Worm (Caenorhabditis elegans) whole organism, young adult: ENCODE data around the gene C15H11.11.

Source experiments
- B0019.2 ChIP-seq: fragments of 200-800 bp; sonication (Bioruptor generic); conservative IDR thresholded peaks from 2 replicates; pipeline ENCODE4 v1.3.6; 2022; ENCODE audit warnings: missing genetic modification reagents, missing genetic modification characterization, missing compliant biosample characterization
- B0035.1 ChIP-seq: sonication (generic microtip); optimal IDR thresholded peaks from 2 replicates; lab custom pipeline; 2016; ENCODE audit warnings: missing genetic modification characterization, mild to moderate bottlenecking, missing compliant biosample characterization, missing genotype, missing genetic modification reagents
- B0336.3 ChIP-seq: fragments of 200-800 bp; sonication (Bioruptor generic); IDR thresholded peaks from 2 replicates; pipeline ENCODE4 v1.3.6; 2022; ENCODE audit warnings: missing genetic modification characterization, missing compliant biosample characterization
- C17E4.6 ChIP-seq: fragments of 200-800 bp; sonication (Bioruptor generic); IDR thresholded peaks from 2 replicates; pipeline ENCODE4 v1.3.6; 2022; ENCODE audit warnings: missing genetic modification reagents, missing genetic modification characterization, missing compliant biosample characterization
- F10E7.11 ChIP-seq: sonication (generic microtip); optimal IDR thresholded peaks from 2 replicates; lab custom pipeline; 2017; ENCODE audit warnings: mild to moderate bottlenecking, missing genetic modification characterization, moderate library complexity, missing compliant biosample characterization
- F22D6.2 ChIP-seq: sonication (generic microtip); optimal IDR thresholded peaks from 2 replicates; lab custom pipeline; 2016; ENCODE audit warnings: mild to moderate bottlenecking, missing genetic modification characterization, missing compliant biosample characterization
- F33H1.4 ChIP-seq: fragments of 200-800 bp; sonication (Bioruptor generic); IDR thresholded peaks from 2 replicates; pipeline ENCODE4 v1.3.6; 2022; ENCODE audit warnings: missing genetic modification reagents, missing genetic modification characterization, missing compliant biosample characterization
- F49E8.2 ChIP-seq: sonication (generic microtip); optimal IDR thresholded peaks from 3 replicates; lab custom pipeline; 2017; ENCODE audit warnings: missing genetic modification characterization, mild to moderate bottlenecking, missing compliant biosample characterization, antibody characterized with exemption, moderate library complexity; ENCODE audit not compliant: insufficient read depth
- F57C9.4 ChIP-seq: sonication (generic microtip); optimal IDR thresholded peaks from 2 replicates; lab custom pipeline; 2017; ENCODE audit warnings: mild to moderate bottlenecking, missing genetic modification characterization, missing compliant biosample characterization
- K11D2.4 ChIP-seq: fragments of 200-800 bp; sonication (Bioruptor generic); IDR thresholded peaks from 2 replicates; pipeline ENCODE4 v1.3.6; 2022; ENCODE audit warnings: missing genetic modification reagents, missing genetic modification characterization, missing compliant biosample characterization
- K12H6.12 ChIP-seq: fragments of 200-800 bp; sonication (Bioruptor generic); optimal IDR thresholded peaks from 2 replicates; lab custom pipeline; 2018; ENCODE audit warnings: mild to moderate bottlenecking, missing genetic modification characterization, missing compliant biosample characterization
- T07F8.4 ChIP-seq: sonication (generic microtip); optimal IDR thresholded peaks from 2 replicates; lab custom pipeline; 2016; ENCODE audit warnings: mild to moderate bottlenecking, missing genetic modification characterization, moderate library complexity, missing compliant biosample characterization
- Y56A3A.18 ChIP-seq: fragments of 200-800 bp; sonication (Bioruptor generic); IDR thresholded peaks from 2 replicates; pipeline ENCODE4 v1.3.6; 2022; ENCODE audit warnings: missing genetic modification reagents, missing genetic modification characterization, missing compliant biosample characterization
- Y67H2A.10 ChIP-seq: fragments of 200-800 bp; sonication (Bioruptor generic); conservative IDR thresholded peaks from 2 replicates; pipeline ENCODE4 v1.3.6; 2022; ENCODE audit warnings: missing genetic modification reagents, missing genetic modification characterization, missing compliant biosample characterization
- Y95B8A.8 ChIP-seq: fragments of 200-800 bp; sonication (Bioruptor generic); IDR thresholded peaks from 2 replicates; pipeline ENCODE4 v1.3.6; 2022; ENCODE audit warnings: missing genetic modification reagents, missing genetic modification characterization, missing compliant biosample characterization
- ama-1 ChIP-seq, 3 experiments: fragments of 150-350 bp in 1 of 3; sonication (generic microtip) in 2 of 3; optimal IDR thresholded peaks; 2 replicates each; lab custom pipeline; 2014 to 2018; ENCODE audit warnings: missing biosample characterization in 2 of 3, missing genetic modification characterization in 2 of 3, missing genetic modification reagents in 2 of 3
- attf-5 ChIP-seq: fragments of 200-800 bp; sonication (Bioruptor generic); optimal IDR thresholded peaks from 2 replicates; lab custom pipeline; 2018; ENCODE audit warnings: mild to moderate bottlenecking, missing genetic modification characterization, missing compliant biosample characterization
- bed-2 ChIP-seq: fragments of 200-800 bp; sonication (Bioruptor generic); IDR thresholded peaks from 2 replicates; pipeline ENCODE4 v1.3.6; 2022; ENCODE audit warnings: missing genetic modification reagents, missing genetic modification characterization, missing compliant biosample characterization
- ceh-100 ChIP-seq: fragments of 200-800 bp; sonication (Bioruptor generic); IDR thresholded peaks from 2 replicates; pipeline ENCODE4 v1.3.6; 2022; ENCODE audit warnings: missing genetic modification reagents, missing genetic modification characterization, missing compliant biosample characterization
- ceh-27 ChIP-seq: fragments of 200-800 bp; sonication (Bioruptor generic); optimal IDR thresholded peaks from 2 replicates; lab custom pipeline; 2018; ENCODE audit warnings: mild to moderate bottlenecking, missing genetic modification characterization, moderate library complexity, missing compliant biosample characterization
- dox-1 ChIP-seq: fragments of 200-800 bp; sonication (Bioruptor generic); IDR thresholded peaks from 2 replicates; pipeline ENCODE4 v1.3.6; 2022; ENCODE audit warnings: missing genetic modification reagents, missing genetic modification characterization, missing compliant biosample characterization
- dpl-1 ChIP-seq: fragments of 150-350 bp; optimal IDR thresholded peaks from 2 replicates; lab custom pipeline; 2014; ENCODE audit warnings: missing biosample characterization, missing genetic modification reagents, missing genetic modification characterization
- efl-1 ChIP-seq: fragments of 150-350 bp; optimal IDR thresholded peaks from 2 replicates; lab custom pipeline; 2014; ENCODE audit warnings: missing biosample characterization, missing genetic modification reagents, missing genetic modification characterization
- egrh-3 ChIP-seq: fragments of 200-800 bp; sonication (Bioruptor generic); IDR thresholded peaks from 2 replicates; pipeline ENCODE4 v1.3.6; 2022; ENCODE audit warnings: missing genetic modification reagents, missing genetic modification characterization, missing compliant biosample characterization
- fkh-3 ChIP-seq: sonication (generic microtip); optimal IDR thresholded peaks from 2 replicates; lab custom pipeline; 2016; ENCODE audit warnings: mild to moderate bottlenecking, missing genetic modification characterization, missing compliant biosample characterization
- gei-17 ChIP-seq: fragments of 200-800 bp; sonication (Bioruptor generic); optimal IDR thresholded peaks from 2 replicates; lab custom pipeline; 2018; ENCODE audit warnings: mild to moderate bottlenecking, missing genetic modification characterization, missing compliant biosample characterization
- hlh-12 ChIP-seq: sonication (generic microtip); optimal IDR thresholded peaks from 2 replicates; lab custom pipeline; 2016; ENCODE audit warnings: missing genetic modification characterization, missing compliant biosample characterization
- hlh-26 ChIP-seq: fragments of 200-800 bp; sonication (Bioruptor generic); conservative IDR thresholded peaks from 2 replicates; pipeline ENCODE4 v1.3.6; 2022; ENCODE audit warnings: missing genetic modification reagents, missing genetic modification characterization, missing compliant biosample characterization
- hrde-1 ChIP-seq: sonication (generic microtip); optimal IDR thresholded peaks from 2 replicates; lab custom pipeline; 2016; ENCODE audit warnings: missing genetic modification characterization, mild to moderate bottlenecking, missing compliant biosample characterization, moderate library complexity, missing genotype, missing genetic modification reagents, borderline replicate concordance
- let-526 ChIP-seq: fragments of 200-800 bp; sonication (Bioruptor generic); IDR thresholded peaks from 2 replicates; pipeline ENCODE4 v1.3.6; 2022; ENCODE audit warnings: missing genetic modification reagents, missing genetic modification characterization, missing compliant biosample characterization
- lin-54 ChIP-seq: fragments of 200-800 bp; sonication (Bioruptor generic); optimal IDR thresholded peaks from 2 replicates; lab custom pipeline; 2018; ENCODE audit warnings: mild to moderate bottlenecking, missing genetic modification characterization, missing compliant biosample characterization
- lir-1 ChIP-seq: fragments of 200-800 bp; sonication (Bioruptor generic); conservative IDR thresholded peaks from 2 replicates; pipeline ENCODE4 v1.3.6; 2022; ENCODE audit warnings: missing genetic modification reagents, missing genetic modification characterization, missing compliant biosample characterization
- lsy-27 ChIP-seq: sonication (generic microtip); optimal IDR thresholded peaks from 2 replicates; lab custom pipeline; 2017; ENCODE audit warnings: missing genetic modification characterization, mild to moderate bottlenecking, missing compliant biosample characterization, antibody characterized with exemption, missing genotype, borderline replicate concordance; ENCODE audit not compliant: insufficient read depth
- madf-6 ChIP-seq: fragments of 200-800 bp; sonication (Bioruptor generic); IDR thresholded peaks from 2 replicates; pipeline ENCODE4 v1.3.6; 2022; ENCODE audit warnings: missing genetic modification reagents, missing genetic modification characterization, missing compliant biosample characterization
- madf-8 ChIP-seq: fragments of 200-800 bp; sonication (Bioruptor generic); conservative IDR thresholded peaks from 2 replicates; pipeline ENCODE4 v1.3.6; 2022; ENCODE audit warnings: missing genetic modification reagents, missing genetic modification characterization, missing compliant biosample characterization
- mes-4 ChIP-seq: sonication (generic microtip); optimal IDR thresholded peaks from 2 replicates; lab custom pipeline; 2016; ENCODE audit warnings: missing genotype, missing genetic modification characterization, missing compliant biosample characterization
- mxl-1 ChIP-seq: sonication (generic microtip); optimal IDR thresholded peaks from 2 replicates; lab custom pipeline; 2016; ENCODE audit warnings: missing genetic modification characterization, missing compliant biosample characterization
- nfyb-1 ChIP-seq: fragments of 200-800 bp; sonication (Bioruptor generic); IDR thresholded peaks from 2 replicates; pipeline ENCODE4 v1.3.6; 2022; ENCODE audit warnings: missing genetic modification reagents, missing genetic modification characterization, missing compliant biosample characterization
- nhr-90 ChIP-seq: sonication (generic microtip); optimal IDR thresholded peaks from 2 replicates; lab custom pipeline; 2016; ENCODE audit warnings: missing genotype, mild to moderate bottlenecking, missing genetic modification characterization, missing compliant biosample characterization
- rec-8 ChIP-seq, 2 experiments: sonication (generic microtip); optimal IDR thresholded peaks; 2 replicates each; lab custom pipeline; 2016; ENCODE audit warnings: mild to moderate bottlenecking in 2 of 2, missing genetic modification characterization in 2 of 2, missing genetic modification reagents in 2 of 2, missing genotype in 2 of 2, missing biosample characterization in 1 of 2, missing compliant biosample characterization in 1 of 2, moderate library complexity in 1 of 2
- rpc-1 ChIP-seq, 2 experiments: fragments of 150-350 bp in 1 of 2; sonication (generic microtip) in 1 of 2; optimal IDR thresholded peaks; 2 replicates each; lab custom pipeline; 2014 to 2018; ENCODE audit warnings: missing biosample characterization in 1 of 2, missing genetic modification characterization in 1 of 2, missing genetic modification reagents in 1 of 2, missing genotype in 1 of 2
- snpc-1.1 ChIP-seq: sonication (generic microtip); optimal IDR thresholded peaks from 2 replicates; lab custom pipeline; 2017; ENCODE audit warnings: missing genetic modification characterization, mild to moderate bottlenecking, missing compliant biosample characterization, antibody characterized with exemption, moderate library complexity, missing genotype, missing genetic modification reagents; ENCODE audit not compliant: insufficient read depth
- somi-1 ChIP-seq: fragments of 200-800 bp; sonication (Bioruptor generic); optimal IDR thresholded peaks from 2 replicates; lab custom pipeline; 2018; ENCODE audit warnings: mild to moderate bottlenecking, missing genetic modification characterization, missing compliant biosample characterization
- unc-62 ChIP-seq: fragments of 150-350 bp; optimal IDR thresholded peaks from 2 replicates; lab custom pipeline; 2014; ENCODE audit warnings: missing biosample characterization, missing genetic modification reagents, missing genetic modification characterization
- ztf-22 ChIP-seq: fragments of 200-800 bp; sonication (Bioruptor generic); optimal IDR thresholded peaks from 2 replicates; lab custom pipeline; 2018; ENCODE audit warnings: mild to moderate bottlenecking, missing genetic modification characterization, moderate library complexity, missing compliant biosample characterization
- ztf-26 ChIP-seq: sonication (generic microtip); optimal IDR thresholded peaks from 2 replicates; lab custom pipeline; 2017; ENCODE audit warnings: missing genetic modification characterization, missing compliant biosample characterization
- ztf-6 ChIP-seq: fragments of 200-800 bp; sonication (Bioruptor generic); IDR thresholded peaks from 2 replicates; pipeline ENCODE4 v1.3.6; 2022; ENCODE audit warnings: missing genetic modification reagents, missing genetic modification characterization, missing compliant biosample characterization

The C15H11.11 gene

DNA sequence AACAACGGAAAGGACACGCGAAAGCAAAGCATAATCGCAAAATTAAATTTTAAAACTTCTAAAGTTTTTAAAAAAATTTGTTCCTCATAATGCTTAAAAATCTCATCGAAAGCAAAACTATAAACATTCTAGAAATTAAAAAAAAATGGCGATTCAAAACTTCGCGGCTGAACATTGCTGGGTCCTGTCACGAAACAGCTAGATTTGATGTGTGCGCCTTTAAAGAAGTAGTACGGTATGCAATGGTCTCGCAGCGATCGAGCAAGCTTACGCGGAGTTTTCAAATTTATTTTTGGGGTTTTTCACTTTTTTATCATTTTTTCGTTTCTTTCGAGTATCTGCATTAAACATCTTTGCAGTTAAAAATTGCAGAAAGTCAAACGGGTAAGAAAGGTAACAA lies 41.8 kb downstream of the C15H11.11 start, which contains the start of gene coh-3 (continued):
- TF ChIP-seq lir-1 = peak; percentile 53; the same call in 1 of the 2 replicates
- TF ChIP-seq Y56A3A.18 (GFP tag; lab: Robert Waterston, UW) = no peak
- TF ChIP-seq fkh-3 (tag; lab: Kevin White, UChicago) = no peak
- TF ChIP-seq ztf-26 (tag; lab: Kevin White, UChicago) = no peak
- peak; percentile 90 for TF ChIP-seq lin-54
- no peak for TF ChIP-seq T07F8.4 (tag; lab: Kevin White, UChicago)
- peak; percentile 96 for TF ChIP-seq efl-1
- no peak for TF ChIP-seq ceh-27 (GFP tag; lab: Kevin White, UChicago)
- TF ChIP-seq F10E7.11 (tag; lab: Kevin White, UChicago) = no peak
- TF ChIP-seq egrh-3 (GFP tag; lab: Robert Waterston, UW) = no peak
- peak; percentile 33; the same call in 1 of the 2 replicates for TF ChIP-seq B0019.2 (GFP tag; lab: Robert Waterston, UW)
- no peak for TF ChIP-seq rec-8 (tag; optimal IDR thresholded peaks at IDR 0.05; lab: Kevin White, UChicago)
- no peak for TF ChIP-seq hlh-12
- TF ChIP-seq dox-1 (GFP tag; lab: Robert Waterston, UW) = peak; percentile 81
- no peak for TF ChIP-seq K11D2.4 (GFP tag; lab: Robert Waterston, UW)
- TF ChIP-seq attf-5 (GFP tag; lab: Kevin White, UChicago) = no peak
- no peak for TF ChIP-seq nfyb-1 (GFP tag; lab: Robert Waterston, UW)
- no peak for TF ChIP-seq rpc-1 (optimal IDR thresholded peaks at IDR 0.05; lab: Kevin White, UChicago)
- TF ChIP-seq rpc-1 (tag; optimal IDR thresholded peaks at IDR 0.05; lab: Kevin White, UChicago) = peak; percentile 1
- TF ChIP-seq mxl-1 (tag; lab: Kevin White, UChicago) = no peak
- peak; percentile 87 for TF ChIP-seq snpc-1.1 (tag; lab: Kevin White, UChicago)
- TF ChIP-seq madf-8 (GFP tag; lab: Robert Waterston, UW) = peak; percentile 96
- peak; percentile 78; the same call in 1 of the 2 replicates for TF ChIP-seq C17E4.6 (GFP tag; lab: Robert Waterston, UW)
- TF ChIP-seq lsy-27 = no peak
- TF ChIP-seq bed-2 (GFP tag; lab: Robert Waterston, UW) = no peak
- TF ChIP-seq K12H6.12 (tag; lab: Kevin White, UChicago) = no peak
- TF ChIP-seq F22D6.2 (tag; lab: Kevin White, UChicago) = no peak
- 0 out of 2 replicates have a peak, but pooled peaks have one; percentile 35 for TF ChIP-seq Y95B8A.8 (GFP tag; lab: Robert Waterston, UW)
- TF ChIP-seq ceh-100 (GFP tag; lab: Robert Waterston, UW) = peak; percentile 57; the same call in 1 of the 2 replicates
- TF ChIP-seq unc-62 (GFP tag; lab: Kevin White, UChicago) = no peak
- TF ChIP-seq madf-6 (GFP tag; lab: Robert Waterston, UW) = peak; percentile 99
- no peak for TF ChIP-seq hrde-1 (tag; lab: Kevin White, UChicago)
- no peak for TF ChIP-seq mes-4 (tag; lab: Kevin White, UChicago)
- TF ChIP-seq let-526 = no peak
- TF ChIP-seq B0035.1 = no peak
- no peak for TF ChIP-seq gei-17 (GFP tag; lab: Kevin White, UChicago)
- TF ChIP-seq B0336.3 = peak; percentile 53; the same call in 1 of the 2 replicates
- TF ChIP-seq F33H1.4 (GFP tag; lab: Robert Waterston, UW) = peak; percentile 99
- TF ChIP-seq hlh-26 (GFP tag; lab: Robert Waterston, UW) = no peak
- TF ChIP-seq ztf-6 (GFP tag; lab: Robert Waterston, UW) = no peak
- peak; percentile 90 for TF ChIP-seq dpl-1 (GFP tag; lab: Kevin White, UChicago)
- 0 out of 2 replicates have a peak, but pooled peaks have one; percentile 25 for TF ChIP-seq Y67H2A.10 (GFP tag; lab: Robert Waterston, UW)
- TF ChIP-seq somi-1 = no peak
- TF ChIP-seq F49E8.2 (tag; lab: Kevin White, UChicago) = peak; percentile 94
- TF ChIP-seq F57C9.4 (tag; lab: Kevin White, UChicago) = no peak
- TF ChIP-seq nhr-90 (tag; lab: Kevin White, UChicago) = no peak
- TF ChIP-seq ztf-22 = no peak
- no peak for TF ChIP-seq ama-1 (optimal IDR thresholded peaks at IDR 0.05; lab: Kevin White, UChicago)
- no peak for TF ChIP-seq ama-1 (GFP tag; optimal IDR thresholded peaks at IDR 0.05; lab: Kevin White, UChicago)
